Worm (Caenorhabditis elegans) whole organism, late embryonic: ENCODE results near the gene cest-28.

Source experiments
- ceh-2 ChIP-seq: sonication (generic microtip); optimal IDR thresholded peaks from 2 replicates; lab custom pipeline; 2016; ENCODE audit warnings: missing genotype, missing genetic modification characterization, missing compliant biosample characterization
- ceh-24 ChIP-seq: sonication (generic microtip); optimal IDR thresholded peaks from 2 replicates; lab custom pipeline; 2016; ENCODE audit warnings: mild to moderate bottlenecking, missing genetic modification characterization, missing compliant biosample characterization
- ceh-45 ChIP-seq: fragments of 200-800 bp; sonication (Bioruptor generic); IDR thresholded peaks from 2 replicates; pipeline ENCODE4 v1.3.6; 2022; ENCODE audit warnings: missing genetic modification reagents, missing genetic modification characterization, missing compliant biosample characterization
- ceh-6 ChIP-seq: fragments of 200-800 bp; sonication (Bioruptor generic); optimal IDR thresholded peaks from 2 replicates; lab custom pipeline; 2018; ENCODE audit warnings: mild to moderate bottlenecking, missing genetic modification characterization, missing compliant biosample characterization
- elt-2 ChIP-seq: sonication (generic microtip); optimal IDR thresholded peaks from 2 replicates; lab custom pipeline; 2016; ENCODE audit warnings: missing genetic modification reagents, missing genetic modification characterization, missing compliant biosample characterization
- fkh-10 ChIP-seq: fragments of 150-350 bp; optimal IDR thresholded peaks from 2 replicates; lab custom pipeline; 2014; ENCODE audit warnings: missing biosample characterization, missing genetic modification reagents, missing genetic modification characterization
- lin-11 ChIP-seq: fragments of 200-800 bp; sonication (Bioruptor generic); optimal IDR thresholded peaks from 2 replicates; lab custom pipeline; 2018; ENCODE audit warnings: mild to moderate bottlenecking, missing genetic modification characterization, missing compliant biosample characterization
- pag-3 ChIP-seq: sonication (generic microtip); optimal IDR thresholded peaks from 2 replicates; lab custom pipeline; 2016; ENCODE audit warnings: missing compliant biosample characterization, missing genetic modification characterization, borderline replicate concordance
- sox-2 ChIP-seq: fragments of 200-800 bp; sonication (Bioruptor generic); IDR thresholded peaks from 2 replicates; pipeline ENCODE4 v1.3.6; 2022; ENCODE audit warnings: missing genetic modification reagents, missing genetic modification characterization, missing compliant biosample characterization
- tbx-2 ChIP-seq: sonication (generic microtip); optimal IDR thresholded peaks from 2 replicates; lab custom pipeline; 2016; ENCODE audit warnings: missing genetic modification characterization, missing compliant biosample characterization
- tbx-7 ChIP-seq: sonication (generic microtip); optimal IDR thresholded peaks from 2 replicates; lab custom pipeline; 2016; ENCODE audit warnings: missing genotype, missing genetic modification characterization, missing compliant biosample characterization

DNA sequence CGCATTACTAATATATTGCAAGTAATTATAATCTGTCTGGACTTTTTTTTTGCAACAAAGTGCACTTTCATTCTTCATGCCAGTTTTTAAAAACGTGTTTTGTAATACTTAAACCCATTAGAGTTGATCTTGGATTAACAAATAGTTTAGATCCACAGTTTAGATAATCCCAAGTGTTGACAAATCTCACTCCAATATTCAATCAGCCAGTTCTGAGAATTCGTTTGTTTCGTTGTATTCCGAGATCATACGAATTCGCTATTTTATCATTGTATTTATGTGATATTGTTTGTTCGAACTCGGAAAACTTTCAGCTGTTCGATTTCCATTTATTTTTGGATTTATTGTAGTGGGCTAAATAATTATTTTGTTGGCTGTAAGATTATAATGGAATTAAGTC is 23.8 kb upstream of the cest-28 start:
- TF ChIP-seq tbx-2 (tag; lab: Kevin White, UChicago) = no peak
- no peak for TF ChIP-seq fkh-10 (GFP tag; lab: Kevin White, UChicago)
- TF ChIP-seq pag-3 (tag; lab: Kevin White, UChicago) = no peak
- TF ChIP-seq ceh-2 (tag; lab: Kevin White, UChicago) = no peak
- TF ChIP-seq tbx-7 (tag; lab: Kevin White, UChicago) = no peak
- no peak for TF ChIP-seq lin-11
- TF ChIP-seq ceh-45 (GFP tag; lab: Robert Waterston, UW) = no peak
- TF ChIP-seq ceh-6 (GFP tag; lab: Kevin White, UChicago) = no peak
- TF ChIP-seq elt-2 (tag; lab: Kevin White, UChicago) = no peak
- no peak for TF ChIP-seq sox-2 (GFP tag; lab: Robert Waterston, UW)
- TF ChIP-seq ceh-24 (tag; lab: Kevin White, UChicago) = no peak
